Worm (Caenorhabditis elegans) whole organism, L1 larva: ENCODE measurements around the gene Y38E10A.2.

ENCODE experiments used
- C16A3.4 ChIP-seq: fragments of 150-350 bp; optimal IDR thresholded peaks from 2 replicates; lab custom pipeline; 2014; ENCODE audit warnings: missing biosample characterization, missing genetic modification characterization
- C34B4.2 ChIP-seq: sonication (generic microtip); optimal IDR thresholded peaks from 2 replicates; lab custom pipeline; 2017; ENCODE audit warnings: mild to moderate bottlenecking, missing genetic modification characterization, missing compliant biosample characterization
- Y116A8C.19 ChIP-seq: sonication (generic microtip); optimal IDR thresholded peaks from 2 replicates; lab custom pipeline; 2016; ENCODE audit warnings: missing compliant biosample characterization, missing genetic modification characterization, borderline replicate concordance
- aha-1 ChIP-seq: fragments of 150-350 bp; optimal IDR thresholded peaks from 2 replicates; lab custom pipeline; 2014; ENCODE audit warnings: missing biosample characterization, missing genetic modification characterization
- alr-1 ChIP-seq: fragments of 200-800 bp; sonication (Bioruptor generic); optimal IDR thresholded peaks from 2 replicates; lab custom pipeline; 2018; ENCODE audit warnings: borderline replicate concordance, mild to moderate bottlenecking, missing genetic modification characterization, missing compliant biosample characterization
- aly-2 ChIP-seq: fragments of 150-350 bp; optimal IDR thresholded peaks from 2 replicates; lab custom pipeline; 2014; ENCODE audit warnings: missing biosample characterization, missing genetic modification characterization
- ama-1 ChIP-seq: fragments of 150-350 bp; optimal IDR thresholded peaks from 2 replicates; lab custom pipeline; 2014
- blmp-1 ChIP-seq: fragments of 150-350 bp; optimal IDR thresholded peaks from 2 replicates; lab custom pipeline; 2014; ENCODE audit warnings: missing biosample characterization, missing genetic modification characterization
- ceh-63 ChIP-seq: fragments of 200-800 bp; sonication (Bioruptor generic); optimal IDR thresholded peaks from 2 replicates; lab custom pipeline; 2018; ENCODE audit warnings: mild to moderate bottlenecking, missing genetic modification characterization, missing compliant biosample characterization
- ceh-82 ChIP-seq, 3 experiments: fragments of 150-350 bp in 1 of 3; sonication (generic microtip) in 2 of 3; optimal IDR thresholded peaks; 2 replicates each; lab custom pipeline; 2014 to 2017; ENCODE audit warnings: missing biosample characterization in 3 of 3, missing genetic modification characterization in 3 of 3
- ceh-88 ChIP-seq: fragments of 200-800 bp; sonication (Bioruptor generic); IDR thresholded peaks from 2 replicates; pipeline ENCODE4 v1.3.6; 2022; ENCODE audit warnings: missing genetic modification characterization, missing compliant biosample characterization
- ces-1 ChIP-seq: fragments of 150-350 bp; optimal IDR thresholded peaks from 2 replicates; lab custom pipeline; 2014; ENCODE audit warnings: missing biosample characterization, missing genetic modification reagents, missing genetic modification characterization
- dpl-1 ChIP-seq, 3 experiments: fragments of 150-350 bp in 2 of 3; sonication (generic microtip) in 1 of 3; optimal IDR thresholded peaks; 2 replicates each; lab custom pipeline; 2014 to 2017; ENCODE audit warnings: missing biosample characterization in 3 of 3, missing genetic modification characterization in 3 of 3, missing genetic modification reagents in 3 of 3
- dsc-1 ChIP-seq: sonication (generic microtip); optimal IDR thresholded peaks from 2 replicates; lab custom pipeline; 2016; ENCODE audit warnings: mild to moderate bottlenecking, missing genetic modification characterization, missing compliant biosample characterization
- efl-3 ChIP-seq: fragments of 200-800 bp; sonication (Bioruptor generic); optimal IDR thresholded peaks from 2 replicates; lab custom pipeline; 2018; ENCODE audit warnings: mild to moderate bottlenecking, missing genetic modification characterization, missing compliant biosample characterization
- egl-13 ChIP-seq: sonication (generic microtip); optimal IDR thresholded peaks from 2 replicates; lab custom pipeline; 2016; ENCODE audit warnings: missing genotype, missing genetic modification reagents, missing genetic modification characterization, missing compliant biosample characterization
- elt-3 ChIP-seq, 6 experiments: fragments of 150-350 bp in 1 of 6; sonication (generic microtip); optimal IDR thresholded peaks; 2 replicates each; lab custom pipeline; 2017 to 2018; ENCODE audit warnings: missing biosample characterization in 6 of 6, missing genetic modification characterization in 6 of 6, inconsistent platforms in 1 of 6
- fkh-10 ChIP-seq: sonication (generic microtip); optimal IDR thresholded peaks from 2 replicates; lab custom pipeline; 2017; ENCODE audit warnings: missing biosample characterization, missing genetic modification reagents, missing genetic modification characterization
- fkh-4 ChIP-seq: sonication (generic microtip); optimal IDR thresholded peaks from 2 replicates; lab custom pipeline; 2016; ENCODE audit warnings: missing compliant biosample characterization, missing genetic modification characterization, borderline replicate concordance
- fos-1 ChIP-seq: fragments of 150-350 bp; optimal IDR thresholded peaks from 2 replicates; lab custom pipeline; 2014; ENCODE audit warnings: missing biosample characterization, missing genetic modification characterization
- grh-1 ChIP-seq: fragments of 200-800 bp; sonication (Bioruptor generic); IDR thresholded peaks from 2 replicates; pipeline ENCODE4 v1.3.6; 2022; ENCODE audit warnings: missing genetic modification reagents, missing genetic modification characterization, missing compliant biosample characterization
- hlh-4 ChIP-seq: sonication (generic microtip); optimal IDR thresholded peaks from 2 replicates; lab custom pipeline; 2016; ENCODE audit warnings: mild to moderate bottlenecking, missing genetic modification characterization, missing compliant biosample characterization
- hpl-2 ChIP-seq: fragments of 150-350 bp; optimal IDR thresholded peaks from 2 replicates; lab custom pipeline; 2014; ENCODE audit warnings: missing biosample characterization, missing genetic modification reagents, missing genetic modification characterization
- lin-13 ChIP-seq: fragments of 150-350 bp; optimal IDR thresholded peaks from 2 replicates; lab custom pipeline; 2014; ENCODE audit warnings: missing biosample characterization, missing genetic modification reagents, missing genetic modification characterization
- lin-15B ChIP-seq: fragments of 150-350 bp; sonication (generic microtip); optimal IDR thresholded peaks from 3 replicates; lab custom pipeline; 2014; ENCODE audit warnings: missing biosample characterization, missing genetic modification characterization
- lin-35 ChIP-seq, 2 experiments: fragments of 150-350 bp; optimal IDR thresholded peaks; 2 replicates each; lab custom pipeline; 2014; ENCODE audit warnings: missing biosample characterization in 2 of 2, missing genetic modification characterization in 2 of 2, missing genetic modification reagents in 2 of 2
- lsy-2 ChIP-seq, 2 experiments: fragments of 150-350 bp; optimal IDR thresholded peaks; 2 replicates each; lab custom pipeline; 2014; ENCODE audit warnings: missing biosample characterization in 2 of 2, missing genetic modification characterization in 2 of 2
- mep-1 ChIP-seq: fragments of 150-350 bp; optimal IDR thresholded peaks from 2 replicates; lab custom pipeline; 2014; ENCODE audit warnings: missing biosample characterization, missing genetic modification characterization
- nhr-11 ChIP-seq: fragments of 150-350 bp; optimal IDR thresholded peaks from 2 replicates; lab custom pipeline; 2014; ENCODE audit warnings: missing biosample characterization, missing genetic modification characterization
- nhr-12 ChIP-seq: sonication (generic microtip); optimal IDR thresholded peaks from 2 replicates; lab custom pipeline; 2017; ENCODE audit warnings: missing biosample characterization, missing genetic modification characterization
- nhr-19 ChIP-seq: fragments of 200-800 bp; sonication (Bioruptor generic); conservative IDR thresholded peaks from 2 replicates; pipeline ENCODE4 v1.3.6; 2022; ENCODE audit warnings: missing genetic modification characterization, missing compliant biosample characterization
- nhr-20 ChIP-seq: sonication (generic microtip); optimal IDR thresholded peaks from 2 replicates; lab custom pipeline; 2016; ENCODE audit warnings: mild to moderate bottlenecking, missing genetic modification characterization, missing compliant biosample characterization
- nhr-71 ChIP-seq: sonication (generic microtip); optimal IDR thresholded peaks from 2 replicates; lab custom pipeline; 2016; ENCODE audit warnings: mild to moderate bottlenecking, missing genetic modification characterization, moderate library complexity, missing compliant biosample characterization
- nhr-76 ChIP-seq: sonication (generic microtip); optimal IDR thresholded peaks from 2 replicates; lab custom pipeline; 2017; ENCODE audit warnings: missing biosample characterization, missing genetic modification characterization
- nhr-84 ChIP-seq: sonication (generic microtip); optimal IDR thresholded peaks from 2 replicates; lab custom pipeline; 2017; ENCODE audit warnings: missing biosample characterization, missing genetic modification characterization
- nhr-85 ChIP-seq: sonication (generic microtip); peaks from one replicate; lab custom pipeline; 2016; ENCODE audit warnings: missing genetic modification characterization, inconsistent platforms, missing compliant biosample characterization
- pag-3 ChIP-seq: sonication (generic microtip); optimal IDR thresholded peaks from 2 replicates; lab custom pipeline; 2017; ENCODE audit warnings: missing genetic modification characterization, mild to moderate bottlenecking, missing compliant biosample characterization, antibody characterized with exemption, borderline replicate concordance; ENCODE audit not compliant: insufficient read depth
- snu-23 ChIP-seq: sonication (generic microtip); optimal IDR thresholded peaks from 2 replicates; lab custom pipeline; 2016; ENCODE audit warnings: missing genetic modification characterization, missing compliant biosample characterization
- sptf-1 ChIP-seq: fragments of 150-350 bp; optimal IDR thresholded peaks from 2 replicates; lab custom pipeline; 2014; ENCODE audit warnings: missing biosample characterization, missing genetic modification characterization
- swsn-7 ChIP-seq: sonication (generic microtip); optimal IDR thresholded peaks from 2 replicates; lab custom pipeline; 2016; ENCODE audit warnings: missing genetic modification characterization, missing compliant biosample characterization
- tlp-1 ChIP-seq: fragments of 150-350 bp; optimal IDR thresholded peaks from 2 replicates; lab custom pipeline; 2014; ENCODE audit warnings: missing biosample characterization, missing genetic modification characterization
- unc-30 ChIP-seq: sonication (generic microtip); optimal IDR thresholded peaks from 2 replicates; lab custom pipeline; 2017; ENCODE audit warnings: missing biosample characterization, missing genetic modification characterization
- unc-62 ChIP-seq: fragments of 150-350 bp; optimal IDR thresholded peaks from 2 replicates; lab custom pipeline; 2014; ENCODE audit warnings: missing biosample characterization, missing genetic modification reagents, missing genetic modification characterization
- xbp-1 ChIP-seq: sonication (generic microtip); optimal IDR thresholded peaks from 2 replicates; lab custom pipeline; 2016; ENCODE audit warnings: missing genetic modification characterization, missing compliant biosample characterization
- ztf-4 ChIP-seq: fragments of 150-350 bp; optimal IDR thresholded peaks from 2 replicates; lab custom pipeline; 2014; ENCODE audit warnings: missing biosample characterization, missing genetic modification characterization

Y38E10A.2 gene

ce11 chrII:12620764-12621163 lies 47.3 kb upstream of the Y38E10A.2 start, which contains the start of gene nspe-1:
Gene nspe-1, minus strand, starts transcription at chrII:12620864.
- no peak for TF ChIP-seq ztf-4 (tag; lab: Kevin White, UChicago)

ce11 chrII:12619288-12619687 lies 45.8 kb upstream of the Y38E10A.2 start, which contains the start of gene nspe-2:
Gene nspe-2, minus strand, starts transcription at chrII:12619388.
- TF ChIP-seq aha-1 (tag; lab: Kevin White, UChicago) (no peak), aly-2 (tag; lab: Kevin White, UChicago) (no peak), nhr-84 (tag; lab: Kevin White, UChicago) (no peak), elt-3 (tag; optimal IDR thresholded peaks at IDR 0.05; lab: Kevin White, UChicago) (no peak), pag-3 (tag; lab: Kevin White, UChicago) (no peak)

ce11 chrII:12617586-12617985 lies 44.1 kb upstream of the Y38E10A.2 start, which contains the start of gene nspe-3:
Gene nspe-3, plus strand, starts transcription at chrII:12617886.
- TF ChIP-seq egl-13 (tag; lab: Kevin White, UChicago) (no peak), nhr-12 (tag; lab: Kevin White, UChicago) (no peak), fos-1 (tag; lab: Kevin White, UChicago) (no peak), C34B4.2 (tag; lab: Kevin White, UChicago) (no peak), Y116A8C.19 (no peak), lin-13 (GFP tag; lab: Kevin White, UChicago) (no peak), nhr-20 (tag; lab: Kevin White, UChicago) (no peak), swsn-7 (tag; lab: Kevin White, UChicago) (no peak), hlh-4 (tag; lab: Kevin White, UChicago) (no peak), alr-1 (tag; lab: Kevin White, UChicago) (no peak), ces-1 (no peak), lin-35 (GFP tag; optimal IDR thresholded peaks at IDR 0.05; lab: Kevin White, UChicago) (no peak)

- TF ChIP-seq unc-62 (GFP tag; lab: Kevin White, UChicago) (no peak), ceh-82 (tag; optimal IDR thresholded peaks at IDR 0.05; lab: Kevin White, UChicago) (no peak), hpl-2 (GFP tag; lab: Kevin White, UChicago) (no peak), nhr-85 (tag; lab: Kevin White, UChicago) (peak; percentile 47), tlp-1 (no peak), aly-2 (tag; lab: Kevin White, UChicago) (no peak)
Measured at ce11 chrII:12616081-12616480, 42.6 kb upstream of the Y38E10A.2 start, which contains the start of gene nspe-6. Gene nspe-6, minus strand, starts transcription at chrII:12616181.

- peak; percentile 78 for TF ChIP-seq nhr-85 (tag; lab: Kevin White, UChicago)
- no peak for TF ChIP-seq ceh-82 (tag; optimal IDR thresholded peaks at IDR 0.05; lab: Kevin White, UChicago)
- TF ChIP-seq efl-3 (GFP tag; lab: Kevin White, UChicago): no peak
- no peak for TF ChIP-seq C16A3.4 (tag; lab: Kevin White, UChicago)
- TF ChIP-seq lsy-2 (tag; optimal IDR thresholded peaks at IDR 0.05; lab: Kevin White, UChicago): no peak
- TF ChIP-seq ama-1 (lab: Kevin White, UChicago): no peak
- no peak for TF ChIP-seq nhr-11 (tag; lab: Kevin White, UChicago)
- no peak for TF ChIP-seq ztf-4 (tag; lab: Kevin White, UChicago)
- peak; percentile 50 for TF ChIP-seq blmp-1 (tag; lab: Kevin White, UChicago)
- no peak for TF ChIP-seq grh-1 (GFP tag; lab: Robert Waterston, UW)
- TF ChIP-seq ces-1: no peak
- no peak for TF ChIP-seq fkh-10 (GFP tag; lab: Kevin White, UChicago)
- no peak for TF ChIP-seq ceh-88 (GFP tag; lab: Robert Waterston, UW)
- TF ChIP-seq sptf-1 (tag; lab: Kevin White, UChicago): no peak
- no peak for TF ChIP-seq mep-1 (tag; lab: Kevin White, UChicago)
- TF ChIP-seq nhr-71 (tag; lab: Kevin White, UChicago): no peak
- no peak for TF ChIP-seq xbp-1 (tag; lab: Kevin White, UChicago)
- peak; percentile 32 for TF ChIP-seq snu-23 (GFP tag; lab: Kevin White, UChicago)
- TF ChIP-seq dsc-1 (tag; lab: Kevin White, UChicago): no peak
- TF ChIP-seq nhr-19 (GFP tag; lab: Robert Waterston, UW): 0 out of 2 replicates have a peak, but pooled peaks have one; percentile 23
- TF ChIP-seq dpl-1 (GFP tag; optimal IDR thresholded peaks at IDR 0.05; lab: Kevin White, UChicago): no peak
- no peak for TF ChIP-seq nhr-76 (tag; lab: Kevin White, UChicago)
- no peak for TF ChIP-seq unc-30 (tag; lab: Kevin White, UChicago)
- no peak for TF ChIP-seq ceh-63 (GFP tag; lab: Kevin White, UChicago)
- TF ChIP-seq fkh-4: no peak
- no peak for TF ChIP-seq lin-15B (tag; lab: Kevin White, UChicago)
Measured at ce11 chrII:12615413-12615812, 42.0 kb upstream of the Y38E10A.2 start.
